Fruit fly (Drosophila melanogaster) whole organism, embryonic: Measurements from ENCODE around the gene CG12640.

Experiments
- BEAF-32 ChIP-seq: fragments of 200-800 bp; sonication (Bioruptor generic); optimal IDR thresholded peaks from 3 replicates; lab custom pipeline; 2017; ENCODE audit warnings: missing biosample characterization, missing genetic modification characterization, mild to moderate bottlenecking, moderate library complexity, missing genetic modification reagents
- BtbVII ChIP-seq: fragments of 200-800 bp; sonication (Bioruptor generic); optimal IDR thresholded peaks from 3 replicates; lab custom pipeline; 2017; ENCODE audit warnings: missing biosample characterization, mild to moderate bottlenecking, missing genetic modification characterization
- CG12769 ChIP-seq: fragments of 200-800 bp; sonication (Bioruptor generic); optimal IDR thresholded peaks from 2 replicates; lab custom pipeline; 2019; ENCODE audit warnings: missing biosample characterization, mild to moderate bottlenecking, missing genetic modification characterization, moderate library complexity
- CG14014 ChIP-seq: fragments of 200-800 bp; sonication (Bioruptor generic); IDR thresholded peaks from 2 replicates; pipeline ENCODE4 v1.3.6; 2022; ENCODE audit warnings: missing biosample characterization, missing genetic modification characterization
- CG15479 ChIP-seq: fragments of 200-800 bp; sonication (Bioruptor generic); optimal IDR thresholded peaks from 3 replicates; lab custom pipeline; 2019; ENCODE audit warnings: missing biosample characterization, mild to moderate bottlenecking, missing genetic modification characterization, moderate library complexity
- CG33557 ChIP-seq: fragments of 200-800 bp; sonication (Bioruptor generic); optimal IDR thresholded peaks from 2 replicates; lab custom pipeline; 2019; ENCODE audit warnings: missing biosample characterization, mild to moderate bottlenecking, missing genetic modification characterization, moderate library complexity
- CG34422 ChIP-seq: fragments of 200-800 bp; sonication (Bioruptor generic); IDR thresholded peaks from 3 replicates; pipeline ENCODE4 v1.3.6; 2022; ENCODE audit warnings: missing biosample characterization, missing genetic modification characterization
- CG3995 ChIP-seq: fragments of 200-800 bp; sonication (Bioruptor generic); optimal IDR thresholded peaks from 3 replicates; lab custom pipeline; 2016; ENCODE audit warnings: missing biosample characterization, missing genetic modification characterization
- CG43689 ChIP-seq: fragments of 200-800 bp; sonication (Bioruptor generic); IDR thresholded peaks from 2 replicates; pipeline ENCODE4 v1.3.6; 2022; ENCODE audit warnings: missing biosample characterization, missing genetic modification characterization
- CG4707 ChIP-seq: fragments of 200-800 bp; sonication (Bioruptor generic); optimal IDR thresholded peaks from 2 replicates; lab custom pipeline; 2018; ENCODE audit warnings: missing biosample characterization, mild to moderate bottlenecking, missing genetic modification characterization, moderate library complexity
- CG4730 ChIP-seq: fragments of 200-800 bp; sonication (Bioruptor generic); IDR thresholded peaks from 2 replicates; pipeline ENCODE4 v1.3.6; 2022; ENCODE audit warnings: missing biosample characterization, missing genetic modification characterization
- CG4820 ChIP-seq: fragments of 200-800 bp; sonication (Bioruptor generic); optimal IDR thresholded peaks from 3 replicates; lab custom pipeline; 2016; ENCODE audit warnings: missing biosample characterization, missing genetic modification characterization
- CG7786 ChIP-seq: fragments of 200-800 bp; sonication (Bioruptor generic); optimal IDR thresholded peaks from 2 replicates; lab custom pipeline; 2016; ENCODE audit warnings: missing biosample characterization, missing genetic modification characterization
- CG7963 ChIP-seq: fragments of 200-800 bp; sonication (Bioruptor generic); IDR thresholded peaks from 3 replicates; pipeline ENCODE4 v1.3.6; 2022; ENCODE audit warnings: missing biosample characterization, missing genetic modification characterization; ENCODE audit not compliant: partially characterized antibody
- CG8290 ChIP-seq, 3 experiments: fragments of 200-800 bp; sonication (Bioruptor generic); optimal IDR thresholded peaks; 2 replicates each; lab custom pipeline; 2016 to 2019; ENCODE audit warnings: missing biosample characterization in 3 of 3, missing genetic modification characterization in 3 of 3, mild to moderate bottlenecking in 2 of 3, moderate library complexity in 1 of 3
- CG9932 ChIP-seq: fragments of 200-800 bp; sonication (Bioruptor generic); IDR thresholded peaks from 2 replicates; pipeline ENCODE4 v1.3.6; 2022; ENCODE audit warnings: missing biosample characterization, missing genetic modification characterization
- Dll ChIP-seq: fragments of 200-800 bp; sonication (Bioruptor generic); IDR thresholded peaks from 4 replicates; pipeline ENCODE4 v1.3.6; 2022; ENCODE audit warnings: missing biosample characterization, missing genetic modification characterization; ENCODE audit not compliant: partially characterized antibody
- Doc3 ChIP-seq: fragments of 200-800 bp; sonication (Bioruptor generic); IDR thresholded peaks from 3 replicates; pipeline ENCODE4 v1.3.6; 2022; ENCODE audit warnings: missing biosample characterization, missing genetic modification characterization; ENCODE audit not compliant: partially characterized antibody
- Elba2 ChIP-seq: fragments of 200-800 bp; sonication (Bioruptor generic); optimal IDR thresholded peaks from 3 replicates; lab custom pipeline; 2016; ENCODE audit warnings: missing biosample characterization, missing genetic modification characterization
- Fer3 ChIP-seq: fragments of 200-800 bp; sonication (Bioruptor generic); optimal IDR thresholded peaks from 2 replicates; lab custom pipeline; 2018; ENCODE audit warnings: missing biosample characterization, mild to moderate bottlenecking, missing genetic modification characterization, moderate library complexity
- GATAe ChIP-seq: fragments of 200-800 bp; sonication (Bioruptor generic); conservative IDR thresholded peaks from 2 replicates; pipeline ENCODE4 v1.3.6; 2022; ENCODE audit warnings: missing biosample characterization, missing genetic modification characterization
- Hand ChIP-seq: fragments of 200-800 bp; sonication (Bioruptor generic); optimal IDR thresholded peaks from 2 replicates; lab custom pipeline; 2017; ENCODE audit warnings: mild to moderate bottlenecking, missing biosample characterization, missing genetic modification reagents, missing genetic modification characterization
- HmgD ChIP-seq: fragments of 200-800 bp; sonication (Bioruptor generic); optimal IDR thresholded peaks from 3 replicates; lab custom pipeline; 2016; ENCODE audit warnings: missing biosample characterization, missing genetic modification characterization
- Kr ChIP-seq: fragments of 200-800 bp; sonication (Bioruptor generic); optimal IDR thresholded peaks from 2 replicates; lab custom pipeline; 2017; ENCODE audit warnings: missing biosample characterization, mild to moderate bottlenecking, missing genetic modification characterization
- NC2α ChIP-seq: fragments of 200-800 bp; sonication (Bioruptor generic); optimal IDR thresholded peaks from 2 replicates; lab custom pipeline; 2016; ENCODE audit warnings: missing biosample characterization, missing genetic modification characterization
- NK7.1 ChIP-seq: fragments of 200-800 bp; sonication (Bioruptor generic); optimal IDR thresholded peaks from 3 replicates; lab custom pipeline; 2016; ENCODE audit warnings: missing biosample characterization, missing genetic modification characterization
- Pdp1 ChIP-seq, 2 experiments: fragments of 200-800 bp; sonication (Bioruptor generic); optimal IDR thresholded peaks; 3 replicates each; lab custom pipeline; 2016; ENCODE audit warnings: missing biosample characterization in 2 of 2, missing genetic modification characterization in 2 of 2, mild to moderate bottlenecking in 1 of 2, moderate library complexity in 1 of 2
- Scr ChIP-seq: fragments of 200-800 bp; sonication (Bioruptor generic); IDR thresholded peaks from 2 replicates; pipeline ENCODE4 v1.3.6; 2022; ENCODE audit warnings: missing biosample characterization, missing genetic modification characterization; ENCODE audit not compliant: partially characterized antibody
- Vsx1 ChIP-seq: fragments of 200-800 bp; sonication (Bioruptor generic); optimal IDR thresholded peaks from 2 replicates; lab custom pipeline; 2017; ENCODE audit warnings: missing biosample characterization, mild to moderate bottlenecking, missing genetic modification characterization, missing genetic modification reagents
- Xrp1 ChIP-seq: fragments of 200-800 bp; sonication (Bioruptor generic); IDR thresholded peaks from 2 replicates; pipeline ENCODE4 v1.3.6; 2022; ENCODE audit warnings: missing biosample characterization, missing genetic modification characterization
- al ChIP-seq: fragments of 200-800 bp; sonication (Bioruptor generic); IDR thresholded peaks from 2 replicates; pipeline ENCODE4 v1.3.6; 2022; ENCODE audit warnings: missing biosample characterization, missing genetic modification characterization
- cg ChIP-seq: fragments of 200-800 bp; sonication (Bioruptor generic); optimal IDR thresholded peaks from 3 replicates; lab custom pipeline; 2019; ENCODE audit warnings: missing biosample characterization, mild to moderate bottlenecking, missing genetic modification characterization, moderate library complexity
- exex ChIP-seq: fragments of 200-800 bp; sonication (Bioruptor generic); optimal IDR thresholded peaks from 4 replicates; lab custom pipeline; 2018; ENCODE audit warnings: missing biosample characterization, mild to moderate bottlenecking, missing genetic modification characterization, moderate library complexity
- fu2 ChIP-seq: fragments of 200-800 bp; sonication (Bioruptor generic); optimal IDR thresholded peaks from 2 replicates; lab custom pipeline; 2016; ENCODE audit warnings: missing biosample characterization, missing genetic modification characterization
- grau ChIP-seq: fragments of 200-800 bp; optimal IDR thresholded peaks from 3 replicates; lab custom pipeline; 2019; ENCODE audit warnings: missing biosample characterization, mild to moderate bottlenecking, missing genetic modification characterization, moderate library complexity
- insv ChIP-seq, 2 experiments: fragments of 200-800 bp; sonication (Bioruptor generic); optimal IDR thresholded peaks; 3 replicates each; lab custom pipeline; 2016 to 2018; ENCODE audit warnings: missing biosample characterization in 2 of 2, missing genetic modification characterization in 2 of 2
- inv ChIP-seq: fragments of 200-800 bp; sonication (Bioruptor generic); IDR thresholded peaks from 2 replicates; pipeline ENCODE4 v1.3.6; 2022; ENCODE audit warnings: missing biosample characterization, missing genetic modification characterization; ENCODE audit not compliant: partially characterized antibody
- onecut ChIP-seq: fragments of 200-800 bp; sonication (Bioruptor generic); IDR thresholded peaks from 2 replicates; pipeline ENCODE4 v1.3.6; 2022; ENCODE audit warnings: missing biosample characterization, missing genetic modification characterization
- phol ChIP-seq: fragments of 200-800 bp; sonication (Bioruptor generic); optimal IDR thresholded peaks from 3 replicates; lab custom pipeline; 2018; ENCODE audit warnings: missing biosample characterization, mild to moderate bottlenecking, missing genetic modification characterization, moderate library complexity
- row ChIP-seq: fragments of 200-800 bp; sonication (Bioruptor generic); IDR thresholded peaks from 3 replicates; pipeline ENCODE4 v1.3.6; 2022; ENCODE audit warnings: missing biosample characterization, missing genetic modification characterization
- sd ChIP-seq: fragments of 200-800 bp; sonication (Bioruptor generic); optimal IDR thresholded peaks from 3 replicates; lab custom pipeline; 2018; ENCODE audit warnings: missing biosample characterization, mild to moderate bottlenecking, missing genetic modification characterization, moderate library complexity
- sens ChIP-seq: fragments of 200-800 bp; sonication (Bioruptor generic); peaks from one replicate; lab custom pipeline; 2016; ENCODE audit warnings: missing biosample characterization, missing genetic modification characterization
- seq ChIP-seq: fragments of 200-800 bp; sonication (Bioruptor generic); IDR thresholded peaks from 2 replicates; pipeline ENCODE4 v1.3.6; 2022; ENCODE audit warnings: missing biosample characterization, missing genetic modification characterization
- slp2 ChIP-seq: fragments of 200-800 bp; sonication (Bioruptor generic); optimal IDR thresholded peaks from 2 replicates; lab custom pipeline; 2016; ENCODE audit warnings: missing biosample characterization, missing genetic modification characterization
- stc ChIP-seq: fragments of 200-800 bp; sonication (Bioruptor generic); IDR thresholded peaks from 2 replicates; pipeline ENCODE4 v1.3.6; 2022; ENCODE audit warnings: missing biosample characterization, missing genetic modification characterization
- z ChIP-seq: fragments of 200-800 bp; sonication (Bioruptor generic); IDR thresholded peaks from 3 replicates; pipeline ENCODE4 v1.3.6; 2022; ENCODE audit warnings: missing biosample characterization, missing genetic modification characterization

The CG12640 gene

DNA sequence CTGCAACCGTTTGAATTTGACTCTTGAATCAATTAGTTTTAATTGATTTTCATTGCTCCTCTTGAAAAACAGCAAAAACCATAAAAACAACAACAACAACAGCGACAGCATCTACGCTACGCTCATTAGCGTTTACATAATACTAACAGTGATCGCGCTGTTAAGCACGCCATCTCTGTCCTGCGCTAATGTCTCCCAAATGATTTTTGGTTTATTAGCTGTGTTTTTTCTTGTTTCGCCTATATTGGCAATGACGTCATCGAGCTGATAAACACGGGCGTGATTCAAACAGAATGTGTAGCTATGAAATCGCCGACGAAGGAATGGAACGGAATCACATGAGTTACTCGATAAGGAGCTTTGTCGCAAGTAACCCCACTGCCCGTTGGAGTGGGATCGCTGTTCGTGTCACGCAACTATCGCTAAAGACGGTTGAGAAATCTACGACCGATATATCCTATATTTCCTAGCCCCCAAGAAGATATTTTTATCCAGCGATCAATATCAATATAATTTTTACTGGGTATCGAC is 45.7 kb downstream of the CG12640 start (continued):
- TF ChIP-seq CG9932 (GFP tag; lab: Robert Waterston, UW) = peak; percentile 39; the same call in 1 of the 2 replicates
- no peak for TF ChIP-seq Hand (GFP tag; lab: Kevin White, UChicago)
- peak; percentile 44; the same call in 1 of the 4 replicates for TF ChIP-seq Dll
- TF ChIP-seq seq (GFP tag; lab: Robert Waterston, UW) = no peak
- TF ChIP-seq Vsx1 (GFP tag; lab: Kevin White, UChicago) = peak; percentile 23
- TF ChIP-seq CG4820 = no peak
- peak; percentile 51 for TF ChIP-seq CG3995 (GFP tag; lab: Kevin White, UChicago)
- peak; percentile 13; the same call in 1 of the 2 replicates for TF ChIP-seq CG14014 (GFP tag; lab: Robert Waterston, UW)
- no peak for TF ChIP-seq CG43689 (GFP tag; lab: Robert Waterston, UW)
- no peak for TF ChIP-seq insv (GFP tag; optimal IDR thresholded peaks at IDR 0.05; lab: Kevin White, UChicago)
- no peak for TF ChIP-seq z (GFP tag; lab: Robert Waterston, UW)
- no peak for TF ChIP-seq CG7963 (GFP tag; lab: Robert Waterston, UW)
- no peak for TF ChIP-seq CG7786 (GFP tag; lab: Kevin White, UChicago)
- peak in 1 of 2 experiments; percentile 51 for TF ChIP-seq Pdp1 (GFP tag; optimal IDR thresholded peaks at IDR 0.05; lab: Kevin White, UChicago)
- TF ChIP-seq grau = peak; percentile 25
- no peak for TF ChIP-seq phol (tag; lab: Kevin White, UChicago)
- TF ChIP-seq NK7.1 (GFP tag; lab: Kevin White, UChicago) = no peak
- peak; percentile 47; the same call in 1 of the 2 replicates for TF ChIP-seq Scr
- peak; percentile 6 for TF ChIP-seq BtbVII (GFP tag; lab: Kevin White, UChicago)
- peak; percentile 27 for TF ChIP-seq sens
- TF ChIP-seq fu2 (GFP tag; lab: Kevin White, UChicago) = no peak
- no peak for TF ChIP-seq CG34422 (GFP tag; lab: Robert Waterston, UW)
- TF ChIP-seq Xrp1 (GFP tag; lab: Robert Waterston, UW) = no peak
- peak; percentile 45 for TF ChIP-seq row (GFP tag; lab: Robert Waterston, UW)
- TF ChIP-seq NC2α (GFP tag; lab: Kevin White, UChicago) = no peak
- TF ChIP-seq CG8290 (GFP tag; optimal IDR thresholded peaks at IDR 0.05; lab: Kevin White, UChicago) = no peak
- peak in 1 of 2 experiments; percentile 0 for TF ChIP-seq CG8290 (tag; optimal IDR thresholded peaks at IDR 0.05; lab: Kevin White, UChicago)
- no peak for TF ChIP-seq CG12769 (tag; lab: Kevin White, UChicago)
- peak; percentile 32 for TF ChIP-seq BEAF-32
- no peak for TF ChIP-seq slp2 (GFP tag; lab: Kevin White, UChicago)
- TF ChIP-seq Kr (GFP tag; lab: Kevin White, UChicago) = no peak
- TF ChIP-seq GATAe (GFP tag; lab: Robert Waterston, UW) = no peak
- TF ChIP-seq al (GFP tag; lab: Robert Waterston, UW) = no peak
- peak; percentile 40; the same call in 1 of the 2 replicates for TF ChIP-seq inv (GFP tag; lab: Robert Waterston, UW)
- TF ChIP-seq HmgD (GFP tag; lab: Kevin White, UChicago) = no peak
- no peak for TF ChIP-seq stc
- TF ChIP-seq onecut (GFP tag; lab: Robert Waterston, UW) = no peak
- no peak for TF ChIP-seq Fer3 (tag; lab: Kevin White, UChicago)
- 0 out of 3 replicates have a peak, but pooled peaks have one; percentile 37 for TF ChIP-seq Doc3 (GFP tag; lab: Robert Waterston, UW)

dm6 chrX:10386183-10386582 is 46.4 kb downstream of the CG12640 start:
- TF ChIP-seq insv (GFP tag; optimal IDR thresholded peaks at IDR 0.05; lab: Kevin White, UChicago) (peak in 1 of 2 experiments; percentile 88), sd (tag; lab: Kevin White, UChicago) (peak; percentile 73), CG15479 (peak; percentile 17), CG4707 (peak; percentile 13), CG33557 (no peak), Elba2 (GFP tag; lab: Kevin White, UChicago) (peak; percentile 74), cg (peak; percentile 54), CG4730 (GFP tag; lab: Robert Waterston, UW) (no peak), exex (no peak)
